Worm (Caenorhabditis elegans): ENCODE measurements around the gene T28A11.16.

Gene T28A11.16

ce11 chrV:3256051-3256450 lies 3.0 kb downstream of the T28A11.16 start, which contains the start of gene srt-63:
TSS of gene srt-63 (minus strand) at chrV:3256151.
- no peak for TF ChIP-seq elt-1 (tag; optimal IDR thresholded peaks at IDR 0.05; ENCODE audit: borderline replicate concordance, insufficient read depth)
- no peak for TF ChIP-seq unc-62 (GFP tag; optimal IDR thresholded peaks at IDR 0.05)
- no peak for TF ChIP-seq nhr-237 (tag; optimal IDR thresholded peaks at IDR 0.05)
- no peak for TF ChIP-seq mep-1 (tag; optimal IDR thresholded peaks at IDR 0.05)
- TF ChIP-seq mls-2 (tag; optimal IDR thresholded peaks at IDR 0.05), result no peak
- no peak for TF ChIP-seq zip-8 (tag; optimal IDR thresholded peaks at IDR 0.05)
- no peak for TF ChIP-seq M03D4.4 (tag; optimal IDR thresholded peaks at IDR 0.05)
- TF ChIP-seq pha-4 (tag; optimal IDR thresholded peaks at IDR 0.05), result no peak
- TF ChIP-seq blmp-1 (tag; optimal IDR thresholded peaks at IDR 0.05), result no peak
- TF ChIP-seq mab-5 (tag; optimal IDR thresholded peaks at IDR 0.05), result no peak
- no peak for TF ChIP-seq ces-1 (GFP tag; optimal IDR thresholded peaks at IDR 0.05)

- TF ChIP-seq ces-1 (GFP tag; optimal IDR thresholded peaks at IDR 0.05) (no peak), unc-39 (tag; optimal IDR thresholded peaks at IDR 0.05) (no peak), ham-2 (GFP tag; optimal IDR thresholded peaks at IDR 0.05) (no peak), mep-1 (tag; optimal IDR thresholded peaks at IDR 0.05) (no peak), sptf-1 (tag; optimal IDR thresholded peaks at IDR 0.05) (no peak)
These were observed 8.9 kb downstream of the T28A11.16 start, which contains the start of gene T28A11.13 for ce11 chrV:3250153-3250552. TSS of gene T28A11.13 (minus strand) at chrV:3250253.

ce11 chrV:3247515-3247914 lies 11.5 kb downstream of the T28A11.16 start, which contains the start of gene srj-8:
TSS of gene srj-8 (plus strand) at chrV:3247815.
- TF ChIP-seq unc-39 (tag; optimal IDR thresholded peaks at IDR 0.05), result no peak
- TF ChIP-seq lsy-2 (tag; optimal IDR thresholded peaks at IDR 0.05), result no peak
- TF ChIP-seq drap-1 (GFP tag; optimal IDR thresholded peaks at IDR 0.05), result no peak
- no peak for TF ChIP-seq ceh-83 (GFP tag; optimal IDR thresholded peaks at IDR 0.05)
- no peak for TF ChIP-seq mls-2 (tag; optimal IDR thresholded peaks at IDR 0.05)
- TF ChIP-seq elt-3 (tag; optimal IDR thresholded peaks at IDR 0.05), result no peak
- no peak for TF ChIP-seq bed-3 (GFP tag; optimal IDR thresholded peaks at IDR 0.05)
- no peak for TF ChIP-seq snpc-4 (tag; optimal IDR thresholded peaks at IDR 0.05)
- TF ChIP-seq tbx-8 (GFP tag; optimal IDR thresholded peaks at IDR 0.05), result no peak

- no peak for TF ChIP-seq elt-1 (tag; optimal IDR thresholded peaks at IDR 0.05; ENCODE audit: borderline replicate concordance, insufficient read depth)
- no peak for TF ChIP-seq hlh-1 (tag; optimal IDR thresholded peaks at IDR 0.05)
- TF ChIP-seq nhr-237 (tag; optimal IDR thresholded peaks at IDR 0.05), result no peak
- no peak for TF ChIP-seq tbx-8 (GFP tag; optimal IDR thresholded peaks at IDR 0.05)
- no peak for TF ChIP-seq flh-1 (GFP tag; optimal IDR thresholded peaks at IDR 0.05)
- no peak for TF ChIP-seq unc-39 (tag; optimal IDR thresholded peaks at IDR 0.05)
- no peak for TF ChIP-seq pha-4 (tag; optimal IDR thresholded peaks at IDR 0.05)
These were observed 14.3 kb downstream of the T28A11.16 start, which contains the start of gene srj-7 for ce11 chrV:3244703-3245102. TSS of gene srj-7 (plus strand) at chrV:3245003.

- TF ChIP-seq nhr-28 (tag; optimal IDR thresholded peaks at IDR 0.05) (no peak), sptf-1 (tag; optimal IDR thresholded peaks at IDR 0.05) (no peak), unc-120 (tag; optimal IDR thresholded peaks at IDR 0.05; ENCODE audit: poor library complexity, severe bottlenecking) (no peak), ceh-39 (tag; optimal IDR thresholded peaks at IDR 0.05) (no peak), sem-2 (GFP tag; optimal IDR thresholded peaks at IDR 0.05) (no peak), tbx-8 (GFP tag; optimal IDR thresholded peaks at IDR 0.05) (no peak), ceh-83 (GFP tag; optimal IDR thresholded peaks at IDR 0.05) (no peak), M03D4.4 (tag; optimal IDR thresholded peaks at IDR 0.05) (no peak), zip-8 (tag; optimal IDR thresholded peaks at IDR 0.05) (no peak), hlh-1 (tag; optimal IDR thresholded peaks at IDR 0.05) (no peak), lin-13 (tag; optimal IDR thresholded peaks at IDR 0.05) (no peak), ceh-43 (GFP tag; optimal IDR thresholded peaks at IDR 0.05) (no peak), nhr-2 (tag; optimal IDR thresholded peaks at IDR 0.05) (no peak), mls-2 (tag; optimal IDR thresholded peaks at IDR 0.05) (no peak), elt-1 (tag; optimal IDR thresholded peaks at IDR 0.05; ENCODE audit: borderline replicate concordance, insufficient read depth) (no peak), lin-32 (GFP tag; optimal IDR thresholded peaks at IDR 0.05) (no peak), unc-39 (tag; optimal IDR thresholded peaks at IDR 0.05) (no peak), snpc-4 (tag; optimal IDR thresholded peaks at IDR 0.05) (no peak)
These were observed 16.0 kb downstream of the T28A11.16 start, which contains the start of gene gst-23 for ce11 chrV:3242984-3243383. TSS of gene gst-23 (plus strand) at chrV:3243284.
